Fruit fly (Drosophila melanogaster) whole organism, wandering third instar larva: ENCODE results near the gene Sil1.

Experiments
- Abd-B ChIP-seq: fragments of >200 bp; optimal IDR thresholded peaks from 2 replicates; lab custom pipeline; 2017; ENCODE audit warnings: missing biosample characterization, missing genetic modification characterization
- Hr78 ChIP-seq: fragments of >200 bp; optimal IDR thresholded peaks from 2 replicates; lab custom pipeline; 2017; ENCODE audit warnings: missing biosample characterization, missing genetic modification characterization
- Hr83 ChIP-seq: fragments of 200-300 bp; sonication (Bioruptor generic); optimal IDR thresholded peaks from 2 replicates; lab custom pipeline; 2016; ENCODE audit warnings: missing biosample characterization, mild to moderate bottlenecking, missing genetic modification characterization, moderate library complexity; ENCODE audit not compliant: poor library complexity, severe bottlenecking
- Jra ChIP-seq: sonication (Bioruptor generic); optimal IDR thresholded peaks from 2 replicates; lab custom pipeline; 2016; ENCODE audit warnings: missing biosample characterization, missing genetic modification characterization
- Myc ChIP-seq: fragments of >200 bp; optimal IDR thresholded peaks from 2 replicates; lab custom pipeline; 2017
- N ChIP-seq: fragments of >200 bp; optimal IDR thresholded peaks from 2 replicates; lab custom pipeline; 2018; ENCODE audit warnings: missing biosample characterization, missing external identifiers, missing genetic modification characterization
- OdsH ChIP-seq: fragments of 200-800 bp; sonication (Bioruptor generic); optimal IDR thresholded peaks from 2 replicates; lab custom pipeline; 2016; ENCODE audit warnings: missing biosample characterization, mild to moderate bottlenecking, missing genetic modification characterization
- brk ChIP-seq: fragments of 200-800 bp; sonication (Bioruptor generic); optimal IDR thresholded peaks from 2 replicates; lab custom pipeline; 2016; ENCODE audit warnings: missing biosample characterization, mild to moderate bottlenecking, missing genetic modification characterization
- dl ChIP-seq, 2 experiments: fragments of 175-275, 200-275 bp in 1 of 2; fragments of 200-275 bp in 1 of 2; sonication (Bioruptor generic); optimal IDR thresholded peaks; lab custom pipeline; 2018; ENCODE audit warnings: mild to moderate bottlenecking in 2 of 2, missing biosample characterization in 2 of 2, missing genetic modification characterization in 2 of 2, moderate library complexity in 2 of 2; ENCODE audit not compliant: partially characterized antibody in 2 of 2, insufficient read depth in 1 of 2
- dsf ChIP-seq: sonication (Bioruptor generic); optimal IDR thresholded peaks from 2 replicates; lab custom pipeline; 2016; ENCODE audit warnings: missing biosample characterization, missing genetic modification characterization, borderline replicate concordance
- h ChIP-seq: fragments of 200-800 bp; sonication (Bioruptor generic); optimal IDR thresholded peaks from 3 replicates; lab custom pipeline; 2016; ENCODE audit warnings: missing biosample characterization, mild to moderate bottlenecking, missing genetic modification characterization
- pan ChIP-seq: fragments of >200 bp; optimal IDR thresholded peaks from 2 replicates; lab custom pipeline; 2017
- psq ChIP-seq: fragments of 200-800 bp; sonication (Bioruptor generic); optimal IDR thresholded peaks from 3 replicates; lab custom pipeline; 2017; ENCODE audit warnings: missing biosample characterization, mild to moderate bottlenecking, missing genetic modification characterization, moderate library complexity
- usp ChIP-seq: fragments of >200 bp; optimal IDR thresholded peaks from 2 replicates; lab custom pipeline; 2017; ENCODE audit warnings: missing biosample characterization, missing genetic modification characterization

DNA sequence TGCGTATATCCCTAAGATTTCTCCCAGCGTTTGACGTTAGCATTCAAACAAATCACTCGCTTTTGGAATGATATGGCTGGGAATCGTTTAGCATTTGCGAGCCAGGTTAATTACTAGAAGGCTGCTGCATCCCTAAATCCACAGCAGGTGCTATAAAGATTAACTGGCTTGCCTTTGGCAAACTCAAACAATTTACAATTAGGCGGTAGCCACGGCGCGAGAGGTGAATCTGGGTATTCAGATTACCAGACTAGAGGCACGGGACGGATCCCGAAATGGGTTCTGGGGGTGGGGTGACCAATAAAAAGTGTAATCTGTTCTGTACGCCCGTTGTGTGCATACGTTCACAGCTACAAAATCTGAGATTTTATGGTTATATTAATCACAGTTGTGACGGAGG lies 45.8 kb upstream of the Sil1 start, which contains the start of gene CG11892:
- TF ChIP-seq Jra, result no peak
- no peak for TF ChIP-seq dl (GFP tag; optimal IDR thresholded peaks at IDR 0.05; lab: Kevin White, UChicago; ENCODE audit: insufficient read depth in 1 of 2, partially characterized antibody in 2 of 2)
- no peak for TF ChIP-seq pan (lab: Kevin White, UChicago)
- TF ChIP-seq Hr78 (GFP tag; lab: Kevin White, UChicago), result no peak
- TF ChIP-seq h (GFP tag; lab: Kevin White, UChicago), result no peak
- TF ChIP-seq usp (GFP tag; lab: Kevin White, UChicago), result no peak
- TF ChIP-seq psq (GFP tag; lab: Kevin White, UChicago), result no peak
- TF ChIP-seq brk (GFP tag; lab: Kevin White, UChicago), result no peak
- peak; percentile 47 for TF ChIP-seq OdsH (GFP tag; lab: Kevin White, UChicago)
- no peak for TF ChIP-seq N (GFP tag; lab: Kevin White, UChicago)
- TF ChIP-seq Hr83, result peak; percentile 51
- no peak for TF ChIP-seq Myc (lab: Kevin White, UChicago)
- TF ChIP-seq Abd-B, result no peak
- TF ChIP-seq dsf (GFP tag; lab: Kevin White, UChicago), result no peak
